Fruit fly (Drosophila melanogaster) whole organism, wandering third instar larva: ENCODE data around the gene CG4438.
A peak's percentile ranks its signal among the peaks of the same experiment; 100 is the strongest.

Experiments
- Abd-B ChIP-seq: fragments of >200 bp; optimal IDR thresholded peaks from 2 replicates; lab custom pipeline; 2017; ENCODE audit warnings: missing biosample characterization, missing genetic modification characterization
- CG32264 ChIP-seq: fragments of 200-800 bp; sonication (Bioruptor generic); optimal IDR thresholded peaks from 2 replicates; lab custom pipeline; 2016; ENCODE audit warnings: missing biosample characterization, missing genetic modification characterization
- CG9705 ChIP-seq: fragments of 200-800 bp; sonication (Bioruptor generic); optimal IDR thresholded peaks from 2 replicates; lab custom pipeline; 2018; ENCODE audit warnings: missing biosample characterization, mild to moderate bottlenecking, missing genetic modification characterization
- CrebA ChIP-seq: fragments of 200-800 bp; sonication (Bioruptor generic); optimal IDR thresholded peaks from 2 replicates; lab custom pipeline; 2016; ENCODE audit warnings: missing biosample characterization, mild to moderate bottlenecking, missing genetic modification characterization, borderline replicate concordance
- Dfd ChIP-seq: fragments of >200 bp; optimal IDR thresholded peaks from 2 replicates; lab custom pipeline; 2017; ENCODE audit warnings: missing biosample characterization, missing genetic modification characterization
- Dif ChIP-seq: fragments of 200-275, 200-300 bp; sonication (Bioruptor generic); optimal IDR thresholded peaks from 2 replicates; lab custom pipeline; 2018; ENCODE audit warnings: missing biosample characterization, missing genetic modification characterization; ENCODE audit not compliant: partially characterized antibody
- GATAd ChIP-seq: sonication (Bioruptor generic); optimal IDR thresholded peaks from 2 replicates; lab custom pipeline; 2016; ENCODE audit warnings: missing biosample characterization, missing genetic modification characterization
- HLH106 ChIP-seq: fragments of 200-800 bp; optimal IDR thresholded peaks from 3 replicates; lab custom pipeline; 2019; ENCODE audit warnings: missing biosample characterization, mild to moderate bottlenecking, missing genetic modification characterization, moderate library complexity
- Hnf4 ChIP-seq: fragments of 200-800 bp; sonication (Bioruptor generic); optimal IDR thresholded peaks from 2 replicates; lab custom pipeline; 2016; ENCODE audit warnings: missing biosample characterization, mild to moderate bottlenecking, missing genetic modification characterization
- Hr78 ChIP-seq: fragments of >200 bp; optimal IDR thresholded peaks from 2 replicates; lab custom pipeline; 2017; ENCODE audit warnings: missing biosample characterization, missing genetic modification characterization
- Hr83 ChIP-seq: fragments of 200-300 bp; sonication (Bioruptor generic); optimal IDR thresholded peaks from 2 replicates; lab custom pipeline; 2016; ENCODE audit warnings: missing biosample characterization, mild to moderate bottlenecking, missing genetic modification characterization, moderate library complexity; ENCODE audit not compliant: poor library complexity, severe bottlenecking
- Jra ChIP-seq: sonication (Bioruptor generic); optimal IDR thresholded peaks from 2 replicates; lab custom pipeline; 2016; ENCODE audit warnings: missing biosample characterization, missing genetic modification characterization
- Mio ChIP-seq: sonication (Bioruptor generic); optimal IDR thresholded peaks from 2 replicates; lab custom pipeline; 2016; ENCODE audit warnings: missing biosample characterization, missing genetic modification characterization
- Myc ChIP-seq: fragments of >200 bp; optimal IDR thresholded peaks from 2 replicates; lab custom pipeline; 2017
- N ChIP-seq: fragments of >200 bp; optimal IDR thresholded peaks from 2 replicates; lab custom pipeline; 2018; ENCODE audit warnings: missing biosample characterization, missing external identifiers, missing genetic modification characterization
- OdsH ChIP-seq: fragments of 200-800 bp; sonication (Bioruptor generic); optimal IDR thresholded peaks from 2 replicates; lab custom pipeline; 2016; ENCODE audit warnings: missing biosample characterization, mild to moderate bottlenecking, missing genetic modification characterization
- Rel ChIP-seq, 2 experiments: fragments of 200-800 bp; sonication (Bioruptor generic) in 1 of 2; optimal IDR thresholded peaks; 2 replicates in 1 of 2; 3 replicates in 1 of 2; lab custom pipeline; 2016 to 2019; ENCODE audit warnings: mild to moderate bottlenecking in 2 of 2, missing biosample characterization in 2 of 2, missing genetic modification characterization in 2 of 2, moderate library complexity in 1 of 2
- Sp1 ChIP-seq: fragments of 200-800 bp; sonication (Bioruptor generic); optimal IDR thresholded peaks from 3 replicates; lab custom pipeline; 2019; ENCODE audit warnings: missing biosample characterization, mild to moderate bottlenecking, missing genetic modification characterization, moderate library complexity
- Vsx2 ChIP-seq: fragments of 200-300, 225-300 bp; sonication (Bioruptor generic); optimal IDR thresholded peaks from 2 replicates; lab custom pipeline; 2018; ENCODE audit warnings: missing biosample characterization, missing genetic modification characterization; ENCODE audit not compliant: partially characterized antibody
- br ChIP-seq: fragments of 200-800 bp; sonication (Bioruptor generic); optimal IDR thresholded peaks from 2 replicates; lab custom pipeline; 2016; ENCODE audit warnings: missing biosample characterization, missing genetic modification characterization
- brk ChIP-seq: fragments of 200-800 bp; sonication (Bioruptor generic); optimal IDR thresholded peaks from 2 replicates; lab custom pipeline; 2016; ENCODE audit warnings: missing biosample characterization, mild to moderate bottlenecking, missing genetic modification characterization
- dl ChIP-seq, 2 experiments: fragments of 175-275, 200-275 bp in 1 of 2; fragments of 200-275 bp in 1 of 2; sonication (Bioruptor generic); optimal IDR thresholded peaks; lab custom pipeline; 2018; ENCODE audit warnings: mild to moderate bottlenecking in 2 of 2, missing biosample characterization in 2 of 2, missing genetic modification characterization in 2 of 2, moderate library complexity in 2 of 2; ENCODE audit not compliant: partially characterized antibody in 2 of 2, insufficient read depth in 1 of 2
- dmrt93B ChIP-seq: fragments of 200-800 bp; sonication (Bioruptor generic); optimal IDR thresholded peaks from 2 replicates; lab custom pipeline; 2018; ENCODE audit warnings: missing biosample characterization, mild to moderate bottlenecking, missing genetic modification characterization
- dsf ChIP-seq: sonication (Bioruptor generic); optimal IDR thresholded peaks from 2 replicates; lab custom pipeline; 2016; ENCODE audit warnings: missing biosample characterization, missing genetic modification characterization, borderline replicate concordance
- ey ChIP-seq: fragments of 200-800 bp; sonication (Bioruptor generic); optimal IDR thresholded peaks from 2 replicates; lab custom pipeline; 2016; ENCODE audit warnings: missing biosample characterization, missing genetic modification characterization
- foxo ChIP-seq, 2 experiments: fragments of 200-800 bp; sonication (Bioruptor generic); optimal IDR thresholded peaks; 2 replicates in 1 of 2; 3 replicates in 1 of 2; lab custom pipeline; 2016 to 2017; ENCODE audit warnings: missing biosample characterization in 2 of 2, missing genetic modification characterization in 2 of 2
- fru ChIP-seq: fragments of 200-800 bp; sonication (Bioruptor generic); optimal IDR thresholded peaks from 3 replicates; lab custom pipeline; 2016; ENCODE audit warnings: missing biosample characterization, mild to moderate bottlenecking, missing genetic modification characterization
- h ChIP-seq: fragments of 200-800 bp; sonication (Bioruptor generic); optimal IDR thresholded peaks from 3 replicates; lab custom pipeline; 2016; ENCODE audit warnings: missing biosample characterization, mild to moderate bottlenecking, missing genetic modification characterization
- jim ChIP-seq: fragments of 175-275, 200-325 bp; sonication (Bioruptor generic); optimal IDR thresholded peaks from 2 replicates; lab custom pipeline; 2016; ENCODE audit warnings: missing biosample characterization, mild to moderate bottlenecking, missing genetic modification characterization
- lola ChIP-seq: fragments of >200 bp; optimal IDR thresholded peaks from 2 replicates; lab custom pipeline; 2017; ENCODE audit warnings: missing biosample characterization, missing genetic modification characterization
- pan ChIP-seq: fragments of >200 bp; optimal IDR thresholded peaks from 2 replicates; lab custom pipeline; 2017
- psq ChIP-seq: fragments of 200-800 bp; sonication (Bioruptor generic); optimal IDR thresholded peaks from 3 replicates; lab custom pipeline; 2017; ENCODE audit warnings: missing biosample characterization, mild to moderate bottlenecking, missing genetic modification characterization, moderate library complexity
- rgr ChIP-seq: fragments of 200-800 bp; sonication (Bioruptor generic); optimal IDR thresholded peaks from 3 replicates; lab custom pipeline; 2016; ENCODE audit warnings: missing biosample characterization, mild to moderate bottlenecking, missing genetic modification characterization
- sage ChIP-seq: fragments of 200-800 bp; sonication (Bioruptor generic); optimal IDR thresholded peaks from 2 replicates; lab custom pipeline; 2016; ENCODE audit warnings: missing biosample characterization, mild to moderate bottlenecking, missing genetic modification characterization
- sv ChIP-seq: fragments of 200-800 bp; sonication (Bioruptor generic); optimal IDR thresholded peaks from 3 replicates; lab custom pipeline; 2016; ENCODE audit warnings: missing biosample characterization, missing genetic modification characterization
- tai ChIP-seq: sonication (Bioruptor generic); optimal IDR thresholded peaks from 2 replicates; lab custom pipeline; 2016; ENCODE audit warnings: missing biosample characterization, missing genetic modification characterization
- usp ChIP-seq: fragments of >200 bp; optimal IDR thresholded peaks from 2 replicates; lab custom pipeline; 2017; ENCODE audit warnings: missing biosample characterization, missing genetic modification characterization
- woc ChIP-seq: sonication (Bioruptor generic); optimal IDR thresholded peaks from 2 replicates; lab custom pipeline; 2016; ENCODE audit warnings: missing biosample characterization, mild to moderate bottlenecking, missing genetic modification characterization

Gene CG4438

dm6 chr2L:9440640-9441039, 42.9 kb upstream of the CG4438 start, which contains the start of gene CG33723:
TSS of gene CG33723 (minus strand) at chr2L:9440740.
- TF ChIP-seq pan (lab: Kevin White, UChicago) (no peak), Jra (GFP tag; lab: Kevin White, UChicago) (no peak), psq (GFP tag; lab: Kevin White, UChicago) (no peak), h (GFP tag; lab: Kevin White, UChicago) (no peak), CrebA (GFP tag; lab: Kevin White, UChicago) (no peak), usp (GFP tag; lab: Kevin White, UChicago) (no peak), Hnf4 (GFP tag; lab: Kevin White, UChicago) (no peak), HLH106 (tag; lab: Kevin White, UChicago) (no peak), OdsH (GFP tag; lab: Kevin White, UChicago) (no peak), Abd-B (no peak), dl (GFP tag; optimal IDR thresholded peaks at IDR 0.05; lab: Kevin White, UChicago; ENCODE audit: insufficient read depth in 1 of 2, partially characterized antibody in 2 of 2) (no peak), jim (GFP tag; lab: Kevin White, UChicago) (no peak), tai (GFP tag; lab: Kevin White, UChicago) (no peak)

dm6 chr2L:9438227-9438626, 40.4 kb upstream of the CG4438 start:
- TF ChIP-seq Dif (GFP tag; lab: Kevin White, UChicago) (no peak), pan (lab: Kevin White, UChicago) (no peak), Sp1 (GFP tag; lab: Kevin White, UChicago) (peak; percentile 30), GATAd (no peak), ey (peak; percentile 9), tai (GFP tag; lab: Kevin White, UChicago) (no peak), Dfd (GFP tag; lab: Kevin White, UChicago) (no peak), Rel (GFP tag; optimal IDR thresholded peaks at IDR 0.05; lab: Kevin White, UChicago) (no peak), Rel (tag; optimal IDR thresholded peaks at IDR 0.05; lab: Kevin White, UChicago) (no peak), psq (GFP tag; lab: Kevin White, UChicago) (peak; percentile 37), Hr78 (GFP tag; lab: Kevin White, UChicago) (no peak), CrebA (GFP tag; lab: Kevin White, UChicago) (no peak), usp (GFP tag; lab: Kevin White, UChicago) (no peak), HLH106 (tag; lab: Kevin White, UChicago) (peak; percentile 60), rgr (GFP tag; lab: Kevin White, UChicago) (peak; percentile 71), Abd-B (no peak), Hr83 (GFP tag; lab: Kevin White, UChicago) (no peak), Vsx2 (GFP tag; lab: Kevin White, UChicago) (no peak), sv (GFP tag; lab: Kevin White, UChicago) (no peak), CG32264 (GFP tag; lab: Kevin White, UChicago) (peak; percentile 16), dl (GFP tag; optimal IDR thresholded peaks at IDR 0.05; lab: Kevin White, UChicago; ENCODE audit: insufficient read depth in 1 of 2, partially characterized antibody in 2 of 2) (no peak), OdsH (GFP tag; lab: Kevin White, UChicago) (peak; percentile 47), fru (GFP tag; lab: Kevin White, UChicago) (peak; percentile 67), dsf (GFP tag; lab: Kevin White, UChicago) (no peak), Mio (GFP tag; lab: Kevin White, UChicago) (no peak), Jra (GFP tag; lab: Kevin White, UChicago) (no peak), brk (GFP tag; lab: Kevin White, UChicago) (no peak), jim (GFP tag; lab: Kevin White, UChicago) (no peak), lola (no peak), CG9705 (GFP tag; lab: Kevin White, UChicago) (no peak), h (GFP tag; lab: Kevin White, UChicago) (peak; percentile 81), br (GFP tag; lab: Kevin White, UChicago) (peak; percentile 71), Myc (lab: Kevin White, UChicago) (no peak), sage (GFP tag; lab: Kevin White, UChicago) (no peak), foxo (GFP tag; optimal IDR thresholded peaks at IDR 0.05; lab: Kevin White, UChicago) (peak in 1 of 2 experiments; percentile 51), woc (GFP tag; lab: Kevin White, UChicago) (peak; percentile 80), dmrt93B (GFP tag; lab: Kevin White, UChicago) (peak; percentile 39), Hnf4 (GFP tag; lab: Kevin White, UChicago) (peak; percentile 59), N (GFP tag; lab: Kevin White, UChicago) (no peak)
